Worm (Caenorhabditis elegans) whole organism, L1 larva: ENCODE data around the gene pbs-3.

Experiments
- lin-35 ChIP-seq, 2 experiments: fragments of 150-350 bp; optimal IDR thresholded peaks; 2 replicates each; lab custom pipeline; 2014; ENCODE audit warnings: missing biosample characterization in 2 of 2, missing genetic modification characterization in 2 of 2, missing genetic modification reagents in 2 of 2
- skn-1 ChIP-seq: fragments of 150-350 bp; optimal IDR thresholded peaks from 2 replicates; lab custom pipeline; 2014; ENCODE audit warnings: missing biosample characterization, missing genetic modification characterization
- sptf-1 ChIP-seq: fragments of 150-350 bp; optimal IDR thresholded peaks from 2 replicates; lab custom pipeline; 2014; ENCODE audit warnings: missing biosample characterization, missing genetic modification characterization
- sup-37 ChIP-seq: fragments of 200-800 bp; sonication (Bioruptor generic); optimal IDR thresholded peaks from 2 replicates; lab custom pipeline; 2018; ENCODE audit warnings: mild to moderate bottlenecking, missing genetic modification characterization, missing compliant biosample characterization
- unc-130 ChIP-seq: fragments of 150-350 bp; optimal IDR thresholded peaks from 2 replicates; lab custom pipeline; 2017; ENCODE audit warnings: missing biosample characterization, missing genetic modification characterization, inconsistent platforms

DNA sequence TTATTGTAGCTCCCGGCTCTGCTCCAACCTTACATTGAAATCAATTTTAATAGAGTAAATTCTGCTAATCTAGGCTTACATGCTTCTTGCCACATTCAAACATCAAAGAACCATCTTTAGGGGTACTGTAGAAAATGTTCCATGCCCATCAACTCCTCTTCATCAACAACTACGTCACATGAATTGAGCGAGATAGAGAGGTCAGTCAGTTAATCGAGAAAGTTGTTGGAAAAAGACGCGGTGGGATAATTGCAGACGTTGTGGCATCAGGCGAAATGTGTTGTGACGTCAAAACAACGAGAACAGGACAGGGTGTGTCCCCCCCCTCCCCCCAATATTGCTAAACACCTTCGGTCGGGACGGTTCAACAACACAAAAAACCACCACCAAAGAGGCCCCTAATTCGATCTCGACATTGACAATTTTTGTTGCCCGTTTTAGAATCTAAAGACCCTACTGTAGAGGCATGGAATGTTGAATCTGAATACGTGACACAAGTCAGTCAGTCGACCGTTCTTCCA lies 36.7 kb downstream of the pbs-3 start:
- no peak for TF ChIP-seq skn-1 (tag; lab: Kevin White, UChicago)
- peak; percentile 11 for TF ChIP-seq unc-130
- TF ChIP-seq lin-35 (GFP tag; optimal IDR thresholded peaks at IDR 0.05; lab: Kevin White, UChicago) = peak in 1 of 2 experiments; percentile 15
- TF ChIP-seq sup-37 (GFP tag; lab: Kevin White, UChicago) = no peak
- no peak for TF ChIP-seq sptf-1 (tag; lab: Kevin White, UChicago)
